Worm (Caenorhabditis elegans) whole organism, L2 larva: Measurements from ENCODE around the gene mig-6.

Source experiments
- nhr-25 ChIP-seq: fragments of 150-350 bp; sonication (generic microtip); optimal IDR thresholded peaks from 3 replicates; lab custom pipeline; 2014; ENCODE audit warnings: missing biosample characterization, missing genetic modification characterization
- sem-4 ChIP-seq: fragments of 150-350 bp; optimal IDR thresholded peaks from 2 replicates; lab custom pipeline; 2014; ENCODE audit warnings: missing biosample characterization, missing genetic modification reagents, missing genetic modification characterization

ce11 chrV:7798079-7798478 is 28.9 kb upstream of the mig-6 start, which contains the start of gene ZK742.7:
- TF ChIP-seq sem-4 (tag; lab: Kevin White, UChicago), result no peak
- TF ChIP-seq nhr-25 (tag; lab: Kevin White, UChicago), result no peak
